Worm (Caenorhabditis elegans) whole organism, young adult: ENCODE results near the gene F10E7.1.

ENCODE experiments used
- B0019.2 ChIP-seq: fragments of 200-800 bp; sonication (Bioruptor generic); conservative IDR thresholded peaks from 2 replicates; pipeline ENCODE4 v1.3.6; 2022; ENCODE audit warnings: missing genetic modification reagents, missing genetic modification characterization, missing compliant biosample characterization
- B0035.1 ChIP-seq: sonication (generic microtip); optimal IDR thresholded peaks from 2 replicates; lab custom pipeline; 2016; ENCODE audit warnings: missing genetic modification characterization, mild to moderate bottlenecking, missing compliant biosample characterization, missing genotype, missing genetic modification reagents
- B0261.1 ChIP-seq: sonication (generic microtip); optimal IDR thresholded peaks from 2 replicates; lab custom pipeline; 2016; ENCODE audit warnings: mild to moderate bottlenecking, missing genetic modification characterization, moderate library complexity, missing compliant biosample characterization
- B0336.3 ChIP-seq: fragments of 200-800 bp; sonication (Bioruptor generic); IDR thresholded peaks from 2 replicates; pipeline ENCODE4 v1.3.6; 2022; ENCODE audit warnings: missing genetic modification characterization, missing compliant biosample characterization
- D2030.7 ChIP-seq: fragments of 200-800 bp; sonication (Bioruptor generic); IDR thresholded peaks from 2 replicates; pipeline ENCODE4 v1.3.6; 2022; ENCODE audit warnings: missing genetic modification reagents, missing genetic modification characterization, missing compliant biosample characterization
- F10E7.11 ChIP-seq: sonication (generic microtip); optimal IDR thresholded peaks from 2 replicates; lab custom pipeline; 2017; ENCODE audit warnings: mild to moderate bottlenecking, missing genetic modification characterization, moderate library complexity, missing compliant biosample characterization
- F22D6.2 ChIP-seq: sonication (generic microtip); optimal IDR thresholded peaks from 2 replicates; lab custom pipeline; 2016; ENCODE audit warnings: mild to moderate bottlenecking, missing genetic modification characterization, missing compliant biosample characterization
- F23B12.7 ChIP-seq: sonication (generic microtip); optimal IDR thresholded peaks from 2 replicates; lab custom pipeline; 2017; ENCODE audit warnings: missing genetic modification characterization, mild to moderate bottlenecking, missing compliant biosample characterization, antibody characterized with exemption, moderate library complexity; ENCODE audit not compliant: insufficient read depth
- F33H1.4 ChIP-seq: fragments of 200-800 bp; sonication (Bioruptor generic); IDR thresholded peaks from 2 replicates; pipeline ENCODE4 v1.3.6; 2022; ENCODE audit warnings: missing genetic modification reagents, missing genetic modification characterization, missing compliant biosample characterization
- F37B4.10 ChIP-seq: fragments of 200-800 bp; sonication (Bioruptor generic); IDR thresholded peaks from 2 replicates; pipeline ENCODE4 v1.3.6; 2022; ENCODE audit warnings: missing genetic modification characterization, missing compliant biosample characterization
- F55B11.4 ChIP-seq: sonication (generic microtip); optimal IDR thresholded peaks from 2 replicates; lab custom pipeline; 2016; ENCODE audit warnings: missing compliant biosample characterization, missing genetic modification characterization, borderline replicate concordance; ENCODE audit not compliant: insufficient read depth
- F57A8.1 ChIP-seq: fragments of 200-800 bp; sonication (Bioruptor generic); optimal IDR thresholded peaks from 2 replicates; lab custom pipeline; 2018; ENCODE audit warnings: mild to moderate bottlenecking, missing genetic modification characterization, moderate library complexity, missing compliant biosample characterization
- K11D2.4 ChIP-seq: fragments of 200-800 bp; sonication (Bioruptor generic); IDR thresholded peaks from 2 replicates; pipeline ENCODE4 v1.3.6; 2022; ENCODE audit warnings: missing genetic modification reagents, missing genetic modification characterization, missing compliant biosample characterization
- T26A5.8 ChIP-seq: sonication (generic microtip); optimal IDR thresholded peaks from 2 replicates; lab custom pipeline; 2016; ENCODE audit warnings: missing genetic modification characterization, missing compliant biosample characterization
- Y95B8A.8 ChIP-seq: fragments of 200-800 bp; sonication (Bioruptor generic); IDR thresholded peaks from 2 replicates; pipeline ENCODE4 v1.3.6; 2022; ENCODE audit warnings: missing genetic modification reagents, missing genetic modification characterization, missing compliant biosample characterization
- ZK185.1 ChIP-seq: sonication (generic microtip); optimal IDR thresholded peaks from 2 replicates; lab custom pipeline; 2016; ENCODE audit warnings: mild to moderate bottlenecking, missing genetic modification characterization, missing compliant biosample characterization; ENCODE audit not compliant: poor library complexity, severe bottlenecking
- akir-1 ChIP-seq: fragments of 200-800 bp; sonication (Bioruptor generic); optimal IDR thresholded peaks from 2 replicates; lab custom pipeline; 2018; ENCODE audit warnings: mild to moderate bottlenecking, missing genetic modification characterization, moderate library complexity, missing compliant biosample characterization
- aptf-2 ChIP-seq: fragments of 200-800 bp; sonication (Bioruptor generic); conservative IDR thresholded peaks from 2 replicates; pipeline ENCODE4 v1.3.6; 2022; ENCODE audit warnings: missing genetic modification reagents, missing genetic modification characterization, missing compliant biosample characterization
- aptf-3 ChIP-seq: fragments of 200-800 bp; sonication (Bioruptor generic); IDR thresholded peaks from 2 replicates; pipeline ENCODE4 v1.3.6; 2022; ENCODE audit warnings: missing genetic modification characterization, missing compliant biosample characterization
- attf-6 ChIP-seq: fragments of 200-800 bp; sonication (Bioruptor generic); IDR thresholded peaks from 2 replicates; pipeline ENCODE4 v1.3.6; 2022; ENCODE audit warnings: missing genetic modification reagents, missing genetic modification characterization, missing compliant biosample characterization
- ceh-100 ChIP-seq: fragments of 200-800 bp; sonication (Bioruptor generic); IDR thresholded peaks from 2 replicates; pipeline ENCODE4 v1.3.6; 2022; ENCODE audit warnings: missing genetic modification reagents, missing genetic modification characterization, missing compliant biosample characterization
- ceh-40 ChIP-seq: fragments of 200-800 bp; sonication (Bioruptor generic); IDR thresholded peaks from 2 replicates; pipeline ENCODE4 v1.3.6; 2022; ENCODE audit warnings: missing genetic modification characterization, missing compliant biosample characterization
- ceh-58 ChIP-seq: fragments of 200-800 bp; sonication (Bioruptor generic); IDR thresholded peaks from 2 replicates; pipeline ENCODE4 v1.3.6; 2022; ENCODE audit warnings: missing genetic modification characterization, missing compliant biosample characterization
- egl-18 ChIP-seq: fragments of 200-800 bp; sonication (Bioruptor generic); IDR thresholded peaks from 2 replicates; pipeline ENCODE4 v1.3.6; 2022; ENCODE audit warnings: missing genetic modification reagents, missing genetic modification characterization, missing compliant biosample characterization
- egrh-3 ChIP-seq: fragments of 200-800 bp; sonication (Bioruptor generic); IDR thresholded peaks from 2 replicates; pipeline ENCODE4 v1.3.6; 2022; ENCODE audit warnings: missing genetic modification reagents, missing genetic modification characterization, missing compliant biosample characterization
- ekl-4 ChIP-seq: fragments of 200-800 bp; sonication (Bioruptor generic); IDR thresholded peaks from 2 replicates; pipeline ENCODE4 v1.3.6; 2022; ENCODE audit warnings: missing genetic modification reagents, missing genetic modification characterization, missing compliant biosample characterization
- fkh-3 ChIP-seq: sonication (generic microtip); optimal IDR thresholded peaks from 2 replicates; lab custom pipeline; 2016; ENCODE audit warnings: mild to moderate bottlenecking, missing genetic modification characterization, missing compliant biosample characterization
- gei-17 ChIP-seq: fragments of 200-800 bp; sonication (Bioruptor generic); optimal IDR thresholded peaks from 2 replicates; lab custom pipeline; 2018; ENCODE audit warnings: mild to moderate bottlenecking, missing genetic modification characterization, missing compliant biosample characterization
- him-1 ChIP-seq: sonication (generic microtip); optimal IDR thresholded peaks from 2 replicates; lab custom pipeline; 2016; ENCODE audit warnings: missing genotype, missing genetic modification reagents, missing genetic modification characterization, missing compliant biosample characterization
- hmg-1.2 ChIP-seq: fragments of 200-800 bp; sonication (Bioruptor generic); IDR thresholded peaks from 2 replicates; pipeline ENCODE4 v1.3.6; 2022; ENCODE audit warnings: missing genetic modification reagents, missing genetic modification characterization, missing compliant biosample characterization
- hsf-1 ChIP-seq: fragments of 200-800 bp; sonication (Bioruptor generic); IDR thresholded peaks from 2 replicates; pipeline ENCODE4 v1.3.6; 2022; ENCODE audit warnings: missing genetic modification reagents, missing genetic modification characterization, missing compliant biosample characterization
- lag-1 ChIP-seq: fragments of 200-800 bp; sonication (Bioruptor generic); IDR thresholded peaks from 2 replicates; pipeline ENCODE4 v1.3.6; 2022; ENCODE audit warnings: missing genetic modification reagents, missing genetic modification characterization, missing compliant biosample characterization
- lin-40 ChIP-seq: sonication (generic microtip); optimal IDR thresholded peaks from 2 replicates; lab custom pipeline; 2016; ENCODE audit warnings: missing genetic modification characterization, mild to moderate bottlenecking, missing compliant biosample characterization, missing genotype, missing genetic modification reagents
- lin-54 ChIP-seq: fragments of 200-800 bp; sonication (Bioruptor generic); optimal IDR thresholded peaks from 2 replicates; lab custom pipeline; 2018; ENCODE audit warnings: mild to moderate bottlenecking, missing genetic modification characterization, missing compliant biosample characterization
- lir-1 ChIP-seq: fragments of 200-800 bp; sonication (Bioruptor generic); conservative IDR thresholded peaks from 2 replicates; pipeline ENCODE4 v1.3.6; 2022; ENCODE audit warnings: missing genetic modification reagents, missing genetic modification characterization, missing compliant biosample characterization
- lsy-27 ChIP-seq: sonication (generic microtip); optimal IDR thresholded peaks from 2 replicates; lab custom pipeline; 2017; ENCODE audit warnings: missing genetic modification characterization, mild to moderate bottlenecking, missing compliant biosample characterization, antibody characterized with exemption, missing genotype, borderline replicate concordance; ENCODE audit not compliant: insufficient read depth
- madf-10 ChIP-seq: sonication (generic microtip); optimal IDR thresholded peaks from 2 replicates; lab custom pipeline; 2016; ENCODE audit warnings: mild to moderate bottlenecking, missing genetic modification characterization, missing compliant biosample characterization
- mcd-1 ChIP-seq: fragments of 200-800 bp; sonication (Bioruptor generic); IDR thresholded peaks from 2 replicates; pipeline ENCODE4 v1.3.6; 2022; ENCODE audit warnings: missing genetic modification reagents, missing genetic modification characterization, missing compliant biosample characterization
- nhr-120 ChIP-seq: fragments of 200-800 bp; sonication (Bioruptor generic); IDR thresholded peaks from 2 replicates; pipeline ENCODE4 v1.3.6; 2022; ENCODE audit warnings: missing genetic modification characterization, missing compliant biosample characterization
- pbrm-1 ChIP-seq: fragments of 200-800 bp; sonication (Bioruptor generic); IDR thresholded peaks from 2 replicates; pipeline ENCODE4 v1.3.6; 2022; ENCODE audit warnings: missing genetic modification reagents, missing genetic modification characterization, missing compliant biosample characterization
- pha-4 ChIP-seq: fragments of 150-350 bp; sonication (generic microtip); optimal IDR thresholded peaks from 2 replicates; lab custom pipeline; 2014; ENCODE audit warnings: missing biosample characterization, missing genetic modification reagents, missing genetic modification characterization
- rec-8 ChIP-seq, 2 experiments: sonication (generic microtip); optimal IDR thresholded peaks; 2 replicates each; lab custom pipeline; 2016; ENCODE audit warnings: mild to moderate bottlenecking in 2 of 2, missing genetic modification characterization in 2 of 2, missing genetic modification reagents in 2 of 2, missing genotype in 2 of 2, missing biosample characterization in 1 of 2, missing compliant biosample characterization in 1 of 2, moderate library complexity in 1 of 2
- rpc-1 ChIP-seq, 2 experiments: fragments of 150-350 bp in 1 of 2; sonication (generic microtip) in 1 of 2; optimal IDR thresholded peaks; 2 replicates each; lab custom pipeline; 2014 to 2018; ENCODE audit warnings: missing biosample characterization in 1 of 2, missing genetic modification characterization in 1 of 2, missing genetic modification reagents in 1 of 2, missing genotype in 1 of 2
- sdz-38 ChIP-seq: sonication (generic microtip); optimal IDR thresholded peaks from 2 replicates; lab custom pipeline; 2016; ENCODE audit warnings: missing genotype, missing genetic modification characterization, missing compliant biosample characterization
- snpc-3.4 ChIP-seq: sonication (generic microtip); optimal IDR thresholded peaks from 2 replicates; lab custom pipeline; 2017; ENCODE audit warnings: missing genetic modification characterization, mild to moderate bottlenecking, missing compliant biosample characterization, antibody characterized with exemption, moderate library complexity, missing genotype, missing genetic modification reagents
- zim-3 ChIP-seq: sonication (generic microtip); optimal IDR thresholded peaks from 2 replicates; lab custom pipeline; 2017; ENCODE audit warnings: mild to moderate bottlenecking, missing genetic modification characterization, moderate library complexity, missing compliant biosample characterization
- ztf-26 ChIP-seq: sonication (generic microtip); optimal IDR thresholded peaks from 2 replicates; lab custom pipeline; 2017; ENCODE audit warnings: missing genetic modification characterization, missing compliant biosample characterization
- ztf-3 ChIP-seq: fragments of 200-800 bp; sonication (Bioruptor generic); optimal IDR thresholded peaks from 2 replicates; lab custom pipeline; 2018; ENCODE audit warnings: mild to moderate bottlenecking, missing genetic modification characterization, missing compliant biosample characterization
- ztf-6 ChIP-seq: fragments of 200-800 bp; sonication (Bioruptor generic); IDR thresholded peaks from 2 replicates; pipeline ENCODE4 v1.3.6; 2022; ENCODE audit warnings: missing genetic modification reagents, missing genetic modification characterization, missing compliant biosample characterization

F10E7.1 gene

DNA sequence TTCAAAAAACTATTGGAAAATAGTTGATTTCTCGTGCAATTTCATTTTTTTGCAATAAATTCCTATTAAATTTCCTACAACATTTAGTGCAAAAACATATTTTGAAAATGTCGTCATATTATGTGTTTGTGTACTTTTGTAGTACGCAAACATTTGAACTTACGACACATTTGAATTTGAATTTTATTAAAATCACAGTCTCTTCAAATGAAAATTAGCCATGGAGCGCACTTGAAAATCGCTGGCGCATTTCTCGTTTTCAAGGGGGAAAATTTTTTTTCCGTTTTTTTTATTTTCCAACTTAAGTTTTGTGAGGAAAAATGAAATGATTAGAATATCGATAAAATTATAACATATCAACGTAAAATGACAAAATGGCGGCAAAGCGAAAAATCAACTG, 21.0 kb downstream of the F10E7.1 start:
- no peak for TF ChIP-seq B0336.3
- TF ChIP-seq pha-4, result no peak
- TF ChIP-seq sdz-38 (tag; lab: Kevin White, UChicago), result no peak
- TF ChIP-seq ZK185.1 (tag; lab: Kevin White, UChicago), result peak; percentile 35
- peak; percentile 60 for TF ChIP-seq D2030.7 (GFP tag; lab: Robert Waterston, UW)
- no peak for TF ChIP-seq F37B4.10 (GFP tag; lab: Robert Waterston, UW)
- TF ChIP-seq akir-1 (GFP tag; lab: Kevin White, UChicago), result no peak
- TF ChIP-seq hsf-1 (GFP tag; lab: Robert Waterston, UW), result no peak
- no peak for TF ChIP-seq lsy-27 (tag; lab: Kevin White, UChicago)
- TF ChIP-seq nhr-120 (GFP tag; lab: Robert Waterston, UW), result no peak
- TF ChIP-seq K11D2.4 (GFP tag; lab: Robert Waterston, UW), result no peak
- TF ChIP-seq ceh-100 (GFP tag; lab: Robert Waterston, UW), result peak; percentile 55; the same call in 1 of the 2 replicates
- peak; percentile 85 for TF ChIP-seq lin-54 (GFP tag; lab: Kevin White, UChicago)
- no peak for TF ChIP-seq F22D6.2
- TF ChIP-seq ceh-40 (GFP tag; lab: Robert Waterston, UW), result no peak
- no peak for TF ChIP-seq aptf-2
- no peak for TF ChIP-seq egl-18
- no peak for TF ChIP-seq egrh-3 (GFP tag; lab: Robert Waterston, UW)
- TF ChIP-seq zim-3 (tag; lab: Kevin White, UChicago), result no peak
- peak; percentile 61 for TF ChIP-seq F33H1.4 (GFP tag; lab: Robert Waterston, UW)
- no peak for TF ChIP-seq fkh-3
- TF ChIP-seq F57A8.1 (GFP tag; lab: Kevin White, UChicago), result no peak
- no peak for TF ChIP-seq F55B11.4 (tag; lab: Kevin White, UChicago)
- TF ChIP-seq madf-10 (tag; lab: Kevin White, UChicago), result no peak
- TF ChIP-seq B0035.1 (tag; lab: Kevin White, UChicago), result no peak
- no peak for TF ChIP-seq gei-17
- no peak for TF ChIP-seq Y95B8A.8 (GFP tag; lab: Robert Waterston, UW)
- no peak for TF ChIP-seq aptf-3
- peak; percentile 61 for TF ChIP-seq B0019.2 (GFP tag; lab: Robert Waterston, UW)
- TF ChIP-seq ztf-6 (GFP tag; lab: Robert Waterston, UW), result no peak
- TF ChIP-seq ceh-58 (GFP tag; lab: Robert Waterston, UW), result no peak
- TF ChIP-seq T26A5.8 (tag; lab: Kevin White, UChicago), result no peak
- TF ChIP-seq lag-1, result no peak
- no peak for TF ChIP-seq ztf-26 (tag; lab: Kevin White, UChicago)
- TF ChIP-seq F23B12.7 (tag; lab: Kevin White, UChicago), result peak; percentile 34
- no peak for TF ChIP-seq pbrm-1 (GFP tag; lab: Robert Waterston, UW)
- TF ChIP-seq F10E7.11 (tag; lab: Kevin White, UChicago), result no peak
- TF ChIP-seq attf-6 (GFP tag; lab: Robert Waterston, UW), result no peak
- TF ChIP-seq rec-8 (tag; optimal IDR thresholded peaks at IDR 0.05; lab: Kevin White, UChicago), result no peak
- TF ChIP-seq hmg-1.2 (GFP tag; lab: Robert Waterston, UW), result peak; percentile 53; the same call in 1 of the 2 replicates
- no peak for TF ChIP-seq B0261.1 (tag; lab: Kevin White, UChicago)
- TF ChIP-seq mcd-1 (GFP tag; lab: Robert Waterston, UW), result peak; percentile 88; the same call in 1 of the 2 replicates
- no peak for TF ChIP-seq ztf-3 (GFP tag; lab: Kevin White, UChicago)
- TF ChIP-seq rpc-1 (optimal IDR thresholded peaks at IDR 0.05; lab: Kevin White, UChicago), result no peak
- TF ChIP-seq rpc-1 (tag; optimal IDR thresholded peaks at IDR 0.05; lab: Kevin White, UChicago), result no peak
- TF ChIP-seq snpc-3.4 (tag; lab: Kevin White, UChicago), result peak; percentile 78
- TF ChIP-seq ekl-4, result 0 out of 2 replicates have a peak, but pooled peaks have one; percentile 17
- no peak for TF ChIP-seq lir-1 (GFP tag; lab: Robert Waterston, UW)
- TF ChIP-seq lin-40 (tag; lab: Kevin White, UChicago), result peak; percentile 27
- TF ChIP-seq him-1 (tag; lab: Kevin White, UChicago), result peak; percentile 75
